Worm (Caenorhabditis elegans): ENCODE data around the gene K09H11.4.

Gene K09H11.4

DNA sequence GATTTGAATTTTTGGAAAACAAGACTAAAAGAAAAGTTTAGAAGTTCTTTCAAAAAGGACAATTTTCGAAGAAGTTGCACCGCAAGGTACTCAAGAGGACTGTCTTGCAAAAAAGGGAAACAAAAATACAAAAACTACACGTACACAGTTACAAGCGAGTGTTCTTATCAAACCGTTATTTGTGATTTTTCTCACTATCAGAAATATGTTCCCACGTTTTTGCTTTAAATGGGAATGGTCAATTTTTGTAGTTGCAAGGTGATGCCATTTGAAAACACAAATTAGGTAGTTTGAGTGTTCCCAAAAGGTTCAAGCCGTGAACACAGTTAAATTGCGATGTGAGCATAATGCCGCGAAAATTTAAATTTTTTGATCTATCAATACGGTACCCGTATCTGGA lies 30.2 kb downstream of the K09H11.4 start:
- TF ChIP-seq lin-11 (tag; optimal IDR thresholded peaks at IDR 0.05), result no peak
- TF ChIP-seq ztf-16 (tag; optimal IDR thresholded peaks at IDR 0.05), result no peak
- TF ChIP-seq hlh-15 (tag; optimal IDR thresholded peaks at IDR 0.05), result no peak
- no peak for TF ChIP-seq T23F11.4 (GFP tag; optimal IDR thresholded peaks at IDR 0.05)
- no peak for TF ChIP-seq pqm-1 (tag; optimal IDR thresholded peaks at IDR 0.05)
- TF ChIP-seq fkh-10 (GFP tag; optimal IDR thresholded peaks at IDR 0.05), result no peak
- no peak for TF ChIP-seq ceh-18 (tag; optimal IDR thresholded peaks at IDR 0.05)
- TF ChIP-seq hlh-13 (GFP tag; optimal IDR thresholded peaks at IDR 0.05), result no peak
- no peak for TF ChIP-seq sdc-2 (tag; optimal IDR thresholded peaks at IDR 0.05)
- TF ChIP-seq ref-2 (tag; optimal IDR thresholded peaks at IDR 0.05), result no peak
- TF ChIP-seq pha-2 (tag; optimal IDR thresholded peaks at IDR 0.05), result no peak
- no peak for TF ChIP-seq Y22D7AL.16 (tag; optimal IDR thresholded peaks at IDR 0.05)
- no peak for TF ChIP-seq syd-9 (tag; optimal IDR thresholded peaks at IDR 0.05)
- no peak for TF ChIP-seq tbx-2 (tag; optimal IDR thresholded peaks at IDR 0.05)
- TF ChIP-seq ama-1 (optimal IDR thresholded peaks at IDR 0.05), result no peak

DNA sequence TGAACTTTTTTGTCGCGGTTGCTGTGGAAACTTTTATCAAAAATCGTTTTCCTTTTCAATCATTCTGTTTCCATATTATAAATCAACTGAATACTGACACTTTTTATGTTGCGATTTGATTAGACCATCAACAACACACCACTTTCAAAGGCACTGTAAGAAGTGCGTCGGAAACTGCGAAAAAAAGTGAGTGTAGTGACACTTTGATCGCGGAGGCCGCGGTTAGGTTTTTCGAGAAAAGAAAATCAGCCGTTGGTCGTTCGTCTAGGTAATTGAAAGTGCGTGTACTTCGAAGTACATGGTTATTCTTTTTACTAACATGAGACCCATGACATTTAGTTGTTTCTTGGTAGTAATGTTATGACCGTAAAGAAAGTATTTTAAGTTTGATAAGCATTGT lies 30.7 kb downstream of the K09H11.4 start:
- no peak for TF ChIP-seq elt-2 (tag; optimal IDR thresholded peaks at IDR 0.05)
- no peak for TF ChIP-seq elt-4 (tag; optimal IDR thresholded peaks at IDR 0.05)
- no peak for TF ChIP-seq C08G9.2 (tag; optimal IDR thresholded peaks at IDR 0.05)
- TF ChIP-seq ztf-16 (tag; optimal IDR thresholded peaks at IDR 0.05), result no peak
- no peak for TF ChIP-seq ceh-45 (GFP tag; IDR thresholded peaks at IDR 0.05)
- no peak for TF ChIP-seq unc-3 (GFP tag; conservative IDR thresholded peaks at IDR 0.05)
- TF ChIP-seq unc-3 (tag; optimal IDR thresholded peaks at IDR 0.05), result no peak
- no peak for TF ChIP-seq lin-11 (tag; optimal IDR thresholded peaks at IDR 0.05)
- TF ChIP-seq unc-42 (tag; optimal IDR thresholded peaks at IDR 0.05), result no peak
- TF ChIP-seq hlh-13 (GFP tag; optimal IDR thresholded peaks at IDR 0.05), result no peak
- TF ChIP-seq fax-1 (tag; optimal IDR thresholded peaks at IDR 0.05), result no peak
- no peak for TF ChIP-seq T23F11.4 (GFP tag; optimal IDR thresholded peaks at IDR 0.05)
- no peak for TF ChIP-seq sdc-2 (tag; optimal IDR thresholded peaks at IDR 0.05)
- TF ChIP-seq odd-2 (tag; optimal IDR thresholded peaks at IDR 0.05), result no peak
- TF ChIP-seq tbx-7 (tag; optimal IDR thresholded peaks at IDR 0.05), result no peak

DNA sequence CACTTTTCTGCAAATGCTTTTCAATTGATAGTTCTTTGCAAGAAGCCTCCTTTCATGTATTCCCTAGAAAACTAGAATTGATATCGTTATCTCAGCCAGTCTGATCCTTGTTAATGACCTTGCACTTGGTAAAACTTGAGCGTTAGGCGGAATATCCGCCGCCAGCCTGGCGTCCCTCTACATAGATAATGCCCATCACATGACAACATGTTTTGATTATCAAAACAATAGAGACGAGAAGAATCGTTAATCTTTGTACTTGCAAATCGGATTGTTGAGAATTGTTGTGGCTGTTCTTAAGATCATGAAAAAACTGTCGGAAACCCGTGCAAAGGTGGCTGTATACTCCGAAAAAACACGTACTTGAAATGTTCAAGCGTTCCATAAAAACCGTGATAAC lies 32.8 kb downstream of the K09H11.4 start:
- TF ChIP-seq ceh-34 (tag; optimal IDR thresholded peaks at IDR 0.05) (no peak), pha-4 (tag; optimal IDR thresholded peaks at IDR 0.05) (no peak), C08G9.2 (tag; optimal IDR thresholded peaks at IDR 0.05) (no peak), unc-86 (tag; optimal IDR thresholded peaks at IDR 0.05) (no peak), unc-42 (tag; optimal IDR thresholded peaks at IDR 0.05) (no peak), sdc-2 (tag; optimal IDR thresholded peaks at IDR 0.05) (no peak), eyg-1 (tag; optimal IDR thresholded peaks at IDR 0.05) (no peak), gmeb-2 (tag; optimal IDR thresholded peaks at IDR 0.05) (no peak), ceh-6 (GFP tag; optimal IDR thresholded peaks at IDR 0.05) (no peak), fkh-6 (tag; optimal IDR thresholded peaks at IDR 0.05) (no peak), pat-9 (tag; optimal IDR thresholded peaks at IDR 0.05) (no peak)

- TF ChIP-seq pat-9 (tag; optimal IDR thresholded peaks at IDR 0.05), result no peak
- TF ChIP-seq ahr-1 (tag; optimal IDR thresholded peaks at IDR 0.05), result no peak
Observed at ce11 chrV:5691665-5692407, 34.5 kb downstream of the K09H11.4 start, which contains the start of gene F25B4.8. TSS of gene F25B4.8 (minus strand) at chrV:5691715.

Measured in whole organism, late embryonic.